Worm (Caenorhabditis elegans) whole organism, L1 larva: Measurements from ENCODE around the gene F19C7.8.

Source experiments
- ceh-88 ChIP-seq: fragments of 200-800 bp; sonication (Bioruptor generic); IDR thresholded peaks from 2 replicates; pipeline ENCODE4 v1.3.6; 2022; ENCODE audit warnings: missing genetic modification characterization, missing compliant biosample characterization
- lin-15B ChIP-seq: fragments of 150-350 bp; sonication (generic microtip); optimal IDR thresholded peaks from 3 replicates; lab custom pipeline; 2014; ENCODE audit warnings: missing biosample characterization, missing genetic modification characterization
- nhr-11 ChIP-seq: fragments of 150-350 bp; optimal IDR thresholded peaks from 2 replicates; lab custom pipeline; 2014; ENCODE audit warnings: missing biosample characterization, missing genetic modification characterization
- ztf-4 ChIP-seq: fragments of 150-350 bp; optimal IDR thresholded peaks from 2 replicates; lab custom pipeline; 2014; ENCODE audit warnings: missing biosample characterization, missing genetic modification characterization

ce11 chrIV:4609568-4609967, 28.3 kb downstream of the F19C7.8 start, which contains the start of gene col-110:
- no peak for TF ChIP-seq ceh-88
- TF ChIP-seq ztf-4 (tag; lab: Kevin White, UChicago): no peak
- TF ChIP-seq lin-15B: no peak
- no peak for TF ChIP-seq nhr-11 (tag; lab: Kevin White, UChicago)
